Worm (Caenorhabditis elegans) whole organism, L1 larva: ENCODE measurements around the gene Y69A2AR.51.

Experiments used
- C34B4.2 ChIP-seq: sonication (generic microtip); optimal IDR thresholded peaks from 2 replicates; lab custom pipeline; 2017; ENCODE audit warnings: mild to moderate bottlenecking, missing genetic modification characterization, missing compliant biosample characterization
- F16B12.6 ChIP-seq: fragments of 150-350 bp; optimal IDR thresholded peaks from 2 replicates; lab custom pipeline; 2014; ENCODE audit warnings: missing biosample characterization, missing genetic modification characterization
- blmp-1 ChIP-seq: fragments of 150-350 bp; optimal IDR thresholded peaks from 2 replicates; lab custom pipeline; 2014; ENCODE audit warnings: missing biosample characterization, missing genetic modification characterization
- ceh-88 ChIP-seq: fragments of 200-800 bp; sonication (Bioruptor generic); IDR thresholded peaks from 2 replicates; pipeline ENCODE4 v1.3.6; 2022; ENCODE audit warnings: missing genetic modification characterization, missing compliant biosample characterization
- ceh-90 ChIP-seq: sonication (generic microtip); optimal IDR thresholded peaks from 2 replicates; lab custom pipeline; 2016; ENCODE audit warnings: missing genetic modification characterization, missing compliant biosample characterization
- ces-1 ChIP-seq: fragments of 150-350 bp; optimal IDR thresholded peaks from 2 replicates; lab custom pipeline; 2014; ENCODE audit warnings: missing biosample characterization, missing genetic modification reagents, missing genetic modification characterization
- efl-1 ChIP-seq, 4 experiments: fragments of 150-350 bp; optimal IDR thresholded peaks in 3 of 4; peaks in 1 of 4; 1 replicate in 1 of 4; 2 replicates in 3 of 4; lab custom pipeline; 2014; ENCODE audit warnings: missing biosample characterization in 2 of 4, missing genetic modification characterization in 2 of 4, missing genetic modification reagents in 2 of 4
- egl-13 ChIP-seq: sonication (generic microtip); optimal IDR thresholded peaks from 2 replicates; lab custom pipeline; 2016; ENCODE audit warnings: missing genotype, missing genetic modification reagents, missing genetic modification characterization, missing compliant biosample characterization
- ets-5 ChIP-seq: fragments of 200-800 bp; sonication (Bioruptor generic); IDR thresholded peaks from 2 replicates; pipeline ENCODE4 v1.3.6; 2022; ENCODE audit warnings: missing genetic modification characterization, missing compliant biosample characterization
- fkh-10 ChIP-seq: sonication (generic microtip); optimal IDR thresholded peaks from 2 replicates; lab custom pipeline; 2017; ENCODE audit warnings: missing biosample characterization, missing genetic modification reagents, missing genetic modification characterization
- fkh-8 ChIP-seq: sonication (generic microtip); optimal IDR thresholded peaks from 2 replicates; lab custom pipeline; 2016; ENCODE audit warnings: mild to moderate bottlenecking, missing genetic modification characterization, missing compliant biosample characterization
- fos-1 ChIP-seq: fragments of 150-350 bp; optimal IDR thresholded peaks from 2 replicates; lab custom pipeline; 2014; ENCODE audit warnings: missing biosample characterization, missing genetic modification characterization
- jun-1 ChIP-seq: fragments of 150-350 bp; optimal IDR thresholded peaks from 2 replicates; lab custom pipeline; 2014; ENCODE audit warnings: missing biosample characterization, missing genetic modification reagents, missing genetic modification characterization
- lir-3 ChIP-seq: sonication (generic microtip); optimal IDR thresholded peaks from 2 replicates; lab custom pipeline; 2016; ENCODE audit warnings: mild to moderate bottlenecking, missing genetic modification characterization, moderate library complexity, missing compliant biosample characterization; ENCODE audit not compliant: poor library complexity
- lsy-2 ChIP-seq, 2 experiments: fragments of 150-350 bp; optimal IDR thresholded peaks; 2 replicates each; lab custom pipeline; 2014; ENCODE audit warnings: missing biosample characterization in 2 of 2, missing genetic modification characterization in 2 of 2
- mdl-1 ChIP-seq, 2 experiments: fragments of 150-350 bp; optimal IDR thresholded peaks; 2 replicates each; lab custom pipeline; 2014 to 2017; ENCODE audit warnings: missing biosample characterization in 2 of 2, missing genetic modification characterization in 2 of 2, inconsistent platforms in 1 of 2
- nhr-19 ChIP-seq: fragments of 200-800 bp; sonication (Bioruptor generic); conservative IDR thresholded peaks from 2 replicates; pipeline ENCODE4 v1.3.6; 2022; ENCODE audit warnings: missing genetic modification characterization, missing compliant biosample characterization
- nhr-237 ChIP-seq: fragments of 150-350 bp; optimal IDR thresholded peaks from 2 replicates; lab custom pipeline; 2014; ENCODE audit warnings: missing biosample characterization, missing genetic modification characterization
- nhr-71 ChIP-seq: sonication (generic microtip); optimal IDR thresholded peaks from 2 replicates; lab custom pipeline; 2016; ENCODE audit warnings: mild to moderate bottlenecking, missing genetic modification characterization, moderate library complexity, missing compliant biosample characterization
- nhr-76 ChIP-seq: sonication (generic microtip); optimal IDR thresholded peaks from 2 replicates; lab custom pipeline; 2017; ENCODE audit warnings: missing biosample characterization, missing genetic modification characterization
- nhr-77 ChIP-seq: fragments of 150-350 bp; optimal IDR thresholded peaks from 2 replicates; lab custom pipeline; 2014; ENCODE audit warnings: missing biosample characterization, missing genetic modification characterization
- pqm-1 ChIP-seq: sonication (generic microtip); optimal IDR thresholded peaks from 3 replicates; lab custom pipeline; 2017; ENCODE audit warnings: missing biosample characterization, missing genetic modification characterization
- rnt-1 ChIP-seq: sonication (generic microtip); optimal IDR thresholded peaks from 2 replicates; lab custom pipeline; 2016; ENCODE audit warnings: mild to moderate bottlenecking, missing genetic modification characterization, moderate library complexity, missing compliant biosample characterization
- snu-23 ChIP-seq: sonication (generic microtip); optimal IDR thresholded peaks from 2 replicates; lab custom pipeline; 2016; ENCODE audit warnings: missing genetic modification characterization, missing compliant biosample characterization
- sox-4 ChIP-seq: sonication (generic microtip); optimal IDR thresholded peaks from 2 replicates; lab custom pipeline; 2016; ENCODE audit warnings: missing genetic modification characterization, missing compliant biosample characterization
- sptf-1 ChIP-seq: fragments of 150-350 bp; optimal IDR thresholded peaks from 2 replicates; lab custom pipeline; 2014; ENCODE audit warnings: missing biosample characterization, missing genetic modification characterization
- sup-37 ChIP-seq: fragments of 200-800 bp; sonication (Bioruptor generic); optimal IDR thresholded peaks from 2 replicates; lab custom pipeline; 2018; ENCODE audit warnings: mild to moderate bottlenecking, missing genetic modification characterization, missing compliant biosample characterization
- swsn-7 ChIP-seq: sonication (generic microtip); optimal IDR thresholded peaks from 2 replicates; lab custom pipeline; 2016; ENCODE audit warnings: missing genetic modification characterization, missing compliant biosample characterization
- tbx-2 ChIP-seq: sonication (generic microtip); optimal IDR thresholded peaks from 2 replicates; lab custom pipeline; 2016; ENCODE audit warnings: missing genetic modification characterization, missing compliant biosample characterization
- tlp-1 ChIP-seq: fragments of 150-350 bp; optimal IDR thresholded peaks from 2 replicates; lab custom pipeline; 2014; ENCODE audit warnings: missing biosample characterization, missing genetic modification characterization
- unc-30 ChIP-seq: sonication (generic microtip); optimal IDR thresholded peaks from 2 replicates; lab custom pipeline; 2017; ENCODE audit warnings: missing biosample characterization, missing genetic modification characterization
- unc-86 ChIP-seq: sonication (generic microtip); optimal IDR thresholded peaks from 2 replicates; lab custom pipeline; 2016; ENCODE audit warnings: missing genetic modification characterization, missing compliant biosample characterization
- vab-15 ChIP-seq: sonication (generic microtip); optimal IDR thresholded peaks from 2 replicates; lab custom pipeline; 2017; ENCODE audit warnings: missing genotype, mild to moderate bottlenecking, missing genetic modification characterization, missing compliant biosample characterization
- xbp-1 ChIP-seq: sonication (generic microtip); optimal IDR thresholded peaks from 2 replicates; lab custom pipeline; 2016; ENCODE audit warnings: missing genetic modification characterization, missing compliant biosample characterization

Gene Y69A2AR.51

DNA sequence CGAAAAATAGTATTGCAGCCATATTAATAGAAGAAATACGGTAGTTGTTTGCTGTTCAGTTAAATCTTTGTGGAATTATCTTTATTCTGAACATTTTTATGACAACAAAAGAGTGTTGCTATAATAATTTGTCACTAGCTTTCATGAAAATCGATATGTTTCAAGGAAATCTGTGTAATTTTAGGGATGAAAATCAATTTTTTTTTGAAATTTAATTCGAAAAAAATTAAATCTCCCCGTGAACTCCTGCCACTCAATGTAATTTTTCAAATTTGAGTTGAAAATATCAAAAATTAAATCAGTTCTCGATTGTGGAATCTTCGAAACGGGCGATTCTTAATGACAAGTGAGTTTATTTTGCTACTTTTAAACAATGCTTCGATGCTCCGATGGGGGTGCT, 10.8 kb upstream of the Y69A2AR.51 start, which contains the start of gene Y69A2AR.46:
Gene Y69A2AR.46 (plus strand): TSS at position 301 of the 400 bp plus-strand sequence.
- TF ChIP-seq nhr-19 (GFP tag; lab: Robert Waterston, UW): no peak
- TF ChIP-seq ceh-88 (GFP tag; lab: Robert Waterston, UW): no peak
- no peak for TF ChIP-seq fkh-10 (GFP tag; lab: Kevin White, UChicago)
- no peak for TF ChIP-seq vab-15
- TF ChIP-seq, all 84 proteins: peak for 0

- TF ChIP-seq nhr-237 (tag; lab: Kevin White, UChicago) (no peak), vab-15 (no peak), nhr-71 (no peak), ces-1 (GFP tag; lab: Kevin White, UChicago) (no peak), ceh-90 (tag; lab: Kevin White, UChicago) (no peak), sox-4 (no peak), fos-1 (no peak), egl-13 (no peak), lir-3 (tag; lab: Kevin White, UChicago) (no peak), swsn-7 (tag; lab: Kevin White, UChicago) (no peak), mdl-1 (tag; optimal IDR thresholded peaks at IDR 0.05; lab: Kevin White, UChicago) (no peak), nhr-76 (no peak), lsy-2 (tag; optimal IDR thresholded peaks at IDR 0.05; lab: Kevin White, UChicago) (no peak), rnt-1 (no peak), pqm-1 (tag; lab: Kevin White, UChicago) (no peak), tlp-1 (tag; lab: Kevin White, UChicago) (no peak), nhr-77 (no peak)
Measured at ce11 chrIV:2562071-2562470, 10.1 kb upstream of the Y69A2AR.51 start, which contains the start of gene Y69A2AR.50. Gene Y69A2AR.50, plus strand, starts transcription at chrIV:2562371.

- TF ChIP-seq vab-15 (no peak), F16B12.6 (no peak), sptf-1 (tag; lab: Kevin White, UChicago) (no peak), snu-23 (GFP tag; lab: Kevin White, UChicago) (no peak), jun-1 (tag; lab: Kevin White, UChicago) (no peak), tbx-2 (tag; lab: Kevin White, UChicago) (no peak), rnt-1 (no peak), C34B4.2 (tag; lab: Kevin White, UChicago) (no peak)
- TF ChIP-seq, all 84 proteins: peak for 0
Measured at ce11 chrIV:2563969-2564368, 8.2 kb upstream of the Y69A2AR.51 start, which contains the start of gene Y69A2AR.24. Gene Y69A2AR.24, minus strand, starts transcription at chrIV:2564069.

- no peak for TF ChIP-seq xbp-1 (tag; lab: Kevin White, UChicago)
- TF ChIP-seq fos-1: no peak
- no peak for TF ChIP-seq unc-30 (tag; lab: Kevin White, UChicago)
- no peak for TF ChIP-seq ets-5 (GFP tag; lab: Robert Waterston, UW)
- no peak for TF ChIP-seq unc-86
- TF ChIP-seq blmp-1 (tag; lab: Kevin White, UChicago): no peak
- no peak for TF ChIP-seq jun-1 (tag; lab: Kevin White, UChicago)
- TF ChIP-seq fkh-8 (tag; lab: Kevin White, UChicago): no peak
Measured at ce11 chrIV:2568267-2568666, 3.9 kb upstream of the Y69A2AR.51 start, which contains the start of the genes Y69A2AR.25 and Y69A2AR.12. Gene Y69A2AR.25, minus strand, starts transcription at chrIV:2568367. Gene Y69A2AR.12, plus strand, starts transcription at chrIV:2568614.

DNA sequence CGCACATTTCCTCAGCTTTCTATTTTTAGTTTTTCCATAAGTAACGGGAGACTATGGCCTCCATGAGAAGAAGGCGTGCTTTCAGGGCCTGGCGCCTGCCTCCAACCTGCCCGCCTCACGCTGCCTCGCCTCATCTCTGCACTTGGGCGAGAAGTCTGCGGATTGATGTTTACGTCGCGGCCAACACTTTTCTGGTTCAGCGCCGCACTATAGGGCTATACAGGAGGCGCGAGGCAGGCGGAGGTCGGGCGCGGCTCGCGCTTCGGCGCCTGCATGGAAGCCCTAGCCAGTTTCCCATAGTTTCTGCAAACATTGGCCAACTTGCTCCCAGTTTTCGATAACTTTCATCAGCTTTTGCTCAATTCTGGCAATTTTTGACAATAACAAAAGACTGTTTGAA, 915 bp downstream of the Y69A2AR.51 start:
- TF ChIP-seq sup-37 (GFP tag; lab: Kevin White, UChicago) (no peak), efl-1 (optimal IDR thresholded peaks at IDR 0.05; lab: Kevin White, UChicago) (no peak), efl-1 (GFP tag; optimal IDR thresholded peaks at IDR 0.05 in 1 of 2; lab: Kevin White, UChicago) (no peak), unc-86 (no peak), ceh-88 (GFP tag; lab: Robert Waterston, UW) (no peak)
